Worm (Caenorhabditis elegans): ENCODE results near the gene F44E2.3.

F44E2.3 gene

DNA sequence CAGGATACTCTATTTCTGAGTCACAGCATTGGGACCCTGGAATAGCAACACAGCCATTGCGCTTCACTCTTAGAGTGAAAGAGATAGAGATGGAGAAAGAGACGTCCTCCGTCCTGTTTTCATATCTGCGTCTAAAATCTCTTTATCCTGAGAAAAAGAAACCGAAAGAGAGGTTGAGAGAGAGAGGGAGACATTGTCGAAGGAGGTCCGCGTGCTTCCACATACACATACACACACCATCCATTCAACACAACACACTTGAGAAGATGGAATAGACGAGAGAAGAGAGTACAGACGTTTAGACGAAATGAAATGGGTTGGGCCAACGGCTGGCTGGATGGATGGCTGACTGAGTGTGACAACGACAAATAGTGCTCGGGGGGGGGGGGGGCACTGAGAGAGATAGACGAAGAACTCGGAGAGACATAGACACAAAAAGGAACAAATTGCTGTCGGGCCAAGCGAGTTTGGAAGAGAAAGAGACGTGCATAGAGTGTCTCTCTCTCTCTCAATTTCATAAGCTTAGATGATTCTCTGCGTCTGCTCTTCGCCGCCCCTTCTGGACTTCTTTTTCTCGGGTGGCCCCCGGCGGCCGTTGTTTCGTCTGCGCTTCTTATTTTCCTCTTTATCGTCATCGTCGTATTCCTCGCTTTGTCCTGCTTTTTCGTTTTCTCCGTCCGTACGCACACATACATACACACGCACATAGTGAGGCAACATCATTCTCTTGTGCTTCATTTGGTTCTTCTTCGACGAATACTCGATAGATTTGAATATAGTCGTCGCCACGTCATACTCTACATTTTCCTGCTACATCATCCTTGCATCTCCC lies 28.9 kb downstream of the F44E2.3 start, which contains the start of gene F54F2.6 (continued):
- TF ChIP-seq ceh-82 (tag; optimal IDR thresholded peaks at IDR 0.05) = peak; percentile 40
- peak; percentile 50 for TF ChIP-seq nhr-77 (tag; optimal IDR thresholded peaks at IDR 0.05)
- peak; percentile 44 for TF ChIP-seq unc-39 (tag; optimal IDR thresholded peaks at IDR 0.05)
- TF ChIP-seq nhr-11 (tag; optimal IDR thresholded peaks at IDR 0.05) = peak; percentile 84
- no peak for TF ChIP-seq mml-1 (tag; optimal IDR thresholded peaks at IDR 0.05)
- TF ChIP-seq ztf-4 (tag; optimal IDR thresholded peaks at IDR 0.05) = no peak
- TF ChIP-seq ama-1 (optimal IDR thresholded peaks at IDR 0.05) = peak; percentile 37
- peak; percentile 91 for TF ChIP-seq jun-1 (tag; optimal IDR thresholded peaks at IDR 0.05)

ce11 chrIII:8797211-8797733 lies 31.8 kb downstream of the F44E2.3 start:
- peak; percentile 81 for TF ChIP-seq lsy-12 (tag; optimal IDR thresholded peaks at IDR 0.05)
- TF ChIP-seq fkh-2 (tag; optimal IDR thresholded peaks at IDR 0.05) = no peak
- TF ChIP-seq ceh-28 (tag; optimal IDR thresholded peaks at IDR 0.05) = peak; percentile 83
- peak; percentile 87 for TF ChIP-seq nhr-43 (tag; optimal IDR thresholded peaks at IDR 0.05; ENCODE audit: poor library complexity, severe bottlenecking)
- no peak for TF ChIP-seq unc-39 (tag; optimal IDR thresholded peaks at IDR 0.05)
- TF ChIP-seq nhr-11 (tag; optimal IDR thresholded peaks at IDR 0.05) = peak; percentile 5
- TF ChIP-seq elt-2 (tag; optimal IDR thresholded peaks at IDR 0.05) = peak; percentile 96
- TF ChIP-seq nhr-77 (tag; optimal IDR thresholded peaks at IDR 0.05) = peak; percentile 18
- TF ChIP-seq ceh-82 (tag; optimal IDR thresholded peaks at IDR 0.05) = peak; percentile 42
- TF ChIP-seq nhr-67 (tag; optimal IDR thresholded peaks at IDR 0.05) = no peak
- TF ChIP-seq egl-5 (tag; optimal IDR thresholded peaks at IDR 0.05) = peak; percentile 34
- no peak for TF ChIP-seq eor-1 (tag; optimal IDR thresholded peaks at IDR 0.05)
- no peak for TF ChIP-seq zag-1 (tag; optimal IDR thresholded peaks at IDR 0.05)
- peak; percentile 43 for TF ChIP-seq fos-1 (tag; optimal IDR thresholded peaks at IDR 0.05)
- TF ChIP-seq unc-62 (GFP tag; optimal IDR thresholded peaks at IDR 0.05) = peak; percentile 71
- TF ChIP-seq ama-1 (optimal IDR thresholded peaks at IDR 0.05) = no peak
- no peak for TF ChIP-seq ceh-16 (tag; optimal IDR thresholded peaks at IDR 0.05)
- peak; percentile 96 for TF ChIP-seq pqm-1 (tag; optimal IDR thresholded peaks at IDR 0.05)
- no peak for TF ChIP-seq nhr-28 (tag; optimal IDR thresholded peaks at IDR 0.05)
- no peak for TF ChIP-seq mml-1 (tag; optimal IDR thresholded peaks at IDR 0.05)
- TF ChIP-seq nhr-23 (tag; optimal IDR thresholded peaks at IDR 0.05) = peak; percentile 68
- TF ChIP-seq egl-27 (tag; optimal IDR thresholded peaks at IDR 0.05) = peak; percentile 27
- TF ChIP-seq elt-3 (tag; optimal IDR thresholded peaks at IDR 0.05) = peak in 1 of 3 experiments; percentile 74
- peak; percentile 44 for TF ChIP-seq R02D3.7 (tag; optimal IDR thresholded peaks at IDR 0.05)
- peak; percentile 59 for TF ChIP-seq elt-1 (tag; optimal IDR thresholded peaks at IDR 0.05)
- peak; percentile 36 for TF ChIP-seq nhr-76 (tag; optimal IDR thresholded peaks at IDR 0.05)
- TF ChIP-seq tbx-2 (tag; optimal IDR thresholded peaks at IDR 0.05) = peak; percentile 75
- no peak for TF ChIP-seq ztf-4 (tag; optimal IDR thresholded peaks at IDR 0.05)
- peak; percentile 68 for TF ChIP-seq hmg-11 (tag; optimal IDR thresholded peaks at IDR 0.05)
- TF ChIP-seq fkh-10 (GFP tag; optimal IDR thresholded peaks at IDR 0.05) = peak; percentile 73
- TF ChIP-seq jun-1 (tag; optimal IDR thresholded peaks at IDR 0.05) = peak; percentile 94
- peak; percentile 89 for TF ChIP-seq nfya-1 (tag; optimal IDR thresholded peaks at IDR 0.05; ENCODE audit: insufficient read depth)
- peak; percentile 14 for TF ChIP-seq sea-2 (GFP tag; optimal IDR thresholded peaks at IDR 0.05)
- TF ChIP-seq lin-15B (tag; optimal IDR thresholded peaks at IDR 0.05) = peak; percentile 49
- TF ChIP-seq nhr-237 (tag; optimal IDR thresholded peaks at IDR 0.05) = no peak
- peak; percentile 92 for TF ChIP-seq nhr-25 (tag; optimal IDR thresholded peaks at IDR 0.05)
- TF ChIP-seq ZK546.5 (tag; optimal IDR thresholded peaks at IDR 0.05) = no peak
- peak; percentile 75 for TF ChIP-seq snpc-4 (tag; optimal IDR thresholded peaks at IDR 0.05)
- no peak for TF ChIP-seq ztf-11 (tag; optimal IDR thresholded peaks at IDR 0.05)
- TF ChIP-seq daf-12 (tag; optimal IDR thresholded peaks at IDR 0.05) = no peak
- TF ChIP-seq nhr-12 (tag; optimal IDR thresholded peaks at IDR 0.05) = no peak
- peak; percentile 93 for TF ChIP-seq lin-39 (tag; optimal IDR thresholded peaks at IDR 0.05)
- TF ChIP-seq ceh-9 (tag; optimal IDR thresholded peaks at IDR 0.05) = no peak
- peak; percentile 76 for TF ChIP-seq skn-1 (tag; optimal IDR thresholded peaks at IDR 0.05)
- TF ChIP-seq pha-4 (tag; optimal IDR thresholded peaks at IDR 0.05) = peak; percentile 43
- TF ChIP-seq mdl-1 (tag; optimal IDR thresholded peaks at IDR 0.05) = peak; percentile 90
- TF ChIP-seq aly-2 (tag; optimal IDR thresholded peaks at IDR 0.05) = no peak

Data from whole organism, L3 larva.